Fruit fly (Drosophila melanogaster): ENCODE data around the gene CG7069.

CG7069 gene

dm6 chr3R:22395409-22396178 is 23.0 kb downstream of the CG7069 start:
- no peak for TF ChIP-seq CG8478 (optimal IDR thresholded peaks at IDR 0.05)
- TF ChIP-seq CTCF (optimal IDR thresholded peaks at IDR 0.05), result no peak

- TF ChIP-seq CG8478 (optimal IDR thresholded peaks at IDR 0.05), result no peak
- no peak for TF ChIP-seq CTCF (optimal IDR thresholded peaks at IDR 0.05)
These were observed 23.7 kb downstream of the CG7069 start for dm6 chr3R:22396238-22396772.

dm6 chr3R:22397068-22397700 is 24.5 kb downstream of the CG7069 start:
- no peak for TF ChIP-seq CG8478 (optimal IDR thresholded peaks at IDR 0.05)
- no peak for TF ChIP-seq CTCF (optimal IDR thresholded peaks at IDR 0.05)

- TF ChIP-seq CTCF (optimal IDR thresholded peaks at IDR 0.05) (no peak), CG8478 (optimal IDR thresholded peaks at IDR 0.05) (no peak)
These were observed 27.6 kb downstream of the CG7069 start for dm6 chr3R:22400246-22400645.

dm6 chr3R:22402355-22402754 is 29.7 kb downstream of the CG7069 start, which contains the start of gene CG13856:
TSS of gene CG13856 (plus strand) at chr3R:22402655.
- TF ChIP-seq CG8478 (optimal IDR thresholded peaks at IDR 0.05), result no peak
- no peak for TF ChIP-seq CTCF (optimal IDR thresholded peaks at IDR 0.05)

- TF ChIP-seq CTCF (optimal IDR thresholded peaks at IDR 0.05) (no peak), CG8478 (optimal IDR thresholded peaks at IDR 0.05) (no peak)
These were observed 33.0 kb downstream of the CG7069 start, which contains the start of gene CG13855 for dm6 chr3R:22405639-22406038. TSS of gene CG13855 (plus strand) at chr3R:22405939.

dm6 chr3R:22410537-22411360 is 38.1 kb downstream of the CG7069 start, which contains the start of the genes CG13850 and lqfR:
TSS of gene CG13850 (minus strand) at chr3R:22410915.
TSS of gene lqfR (plus strand) at chr3R:22411301.
- TF ChIP-seq CG8478 (optimal IDR thresholded peaks at IDR 0.05), result no peak
- no peak for TF ChIP-seq CTCF (optimal IDR thresholded peaks at IDR 0.05)

- TF ChIP-seq CG8478 (optimal IDR thresholded peaks at IDR 0.05) (no peak), CTCF (optimal IDR thresholded peaks at IDR 0.05) (no peak)
These were observed 39.4 kb downstream of the CG7069 start for dm6 chr3R:22411879-22412587.

- TF ChIP-seq CTCF (optimal IDR thresholded peaks at IDR 0.05) (peak in 1 of 2 experiments; percentile 24), CG8478 (optimal IDR thresholded peaks at IDR 0.05) (no peak)
These were observed 48.3 kb downstream of the CG7069 start, which contains the start of the genes Nop56 and mats for dm6 chr3R:22420911-22421310. TSS of gene Nop56 (minus strand) at chr3R:22421068. TSS of gene mats (plus strand) at chr3R:22421161.

dm6 chr3R:22421618-22422017 is 49.0 kb downstream of the CG7069 start:
- TF ChIP-seq CTCF (optimal IDR thresholded peaks at IDR 0.05) (no peak), CG8478 (optimal IDR thresholded peaks at IDR 0.05) (no peak)

- TF ChIP-seq CTCF (optimal IDR thresholded peaks at IDR 0.05) (no peak), CG8478 (optimal IDR thresholded peaks at IDR 0.05) (no peak)
These were observed 51.4 kb downstream of the CG7069 start for dm6 chr3R:22423996-22424395.

- TF ChIP-seq CG8478 (optimal IDR thresholded peaks at IDR 0.05) (no peak), CTCF (optimal IDR thresholded peaks at IDR 0.05) (no peak)
These were observed 52.1 kb downstream of the CG7069 start, which contains the start of gene pinta for dm6 chr3R:22424602-22425190. TSS of gene pinta (minus strand) at chr3R:22424929.

Measured in S2 (cell line).